Fruit fly (Drosophila melanogaster) Kc167 (cell line): ENCODE results near the gene CG15358.

Experiments
- h ChIP-seq: fragments of >200 bp; optimal IDR thresholded peaks from 3 replicates; lab custom pipeline; 2018; ENCODE audit warnings: missing external identifiers
- psq ChIP-seq: fragments of >200 bp; optimal IDR thresholded peaks from 2 replicates; lab custom pipeline; 2017; ENCODE audit warnings: missing external identifiers

- TF ChIP-seq h (lab: Kevin White, UChicago) (no peak), psq (no peak)
These were observed at the start of gene CG15358 for dm6 chr2L:1883114-1883513.
